Worm (Caenorhabditis elegans) whole organism, midembryonic: ENCODE data around the gene nhx-6.

ENCODE experiments used
- T22C8.4 ChIP-seq: fragments of 200-800 bp; sonication (Bioruptor generic); IDR thresholded peaks from 2 replicates; pipeline ENCODE4 v1.3.6; 2022; ENCODE audit warnings: missing genetic modification characterization, missing compliant biosample characterization
- cog-1 ChIP-seq: sonication (generic microtip); optimal IDR thresholded peaks from 2 replicates; lab custom pipeline; 2016; ENCODE audit warnings: missing genetic modification characterization, missing compliant biosample characterization
- flt-1 ChIP-seq: fragments of 200-800 bp; sonication (Bioruptor generic); IDR thresholded peaks from 2 replicates; pipeline ENCODE4 v1.3.6; 2022; ENCODE audit warnings: missing genetic modification characterization, missing compliant biosample characterization
- klf-2 ChIP-seq: fragments of 200-800 bp; sonication (Bioruptor generic); conservative IDR thresholded peaks from 2 replicates; pipeline ENCODE4 v1.3.6; 2022; ENCODE audit warnings: missing genetic modification reagents, missing genetic modification characterization, missing compliant biosample characterization
- med-1 ChIP-seq: sonication (generic microtip); optimal IDR thresholded peaks from 2 replicates; lab custom pipeline; 2017; ENCODE audit warnings: missing genetic modification characterization, mild to moderate bottlenecking, missing compliant biosample characterization, antibody characterized with exemption, missing genetic modification reagents; ENCODE audit not compliant: insufficient read depth
- ref-1 ChIP-seq: fragments of 200-800 bp; sonication (Bioruptor generic); conservative IDR thresholded peaks from 2 replicates; pipeline ENCODE4 v1.3.6; 2022; ENCODE audit warnings: missing genetic modification reagents, missing genetic modification characterization, missing compliant biosample characterization
- tab-1 ChIP-seq: fragments of 200-800 bp; sonication (Bioruptor generic); IDR thresholded peaks from 2 replicates; pipeline ENCODE4 v1.3.6; 2022; ENCODE audit warnings: missing genetic modification characterization, missing compliant biosample characterization
- ztf-23 ChIP-seq: fragments of 200-800 bp; sonication (Bioruptor generic); IDR thresholded peaks from 2 replicates; pipeline ENCODE4 v1.3.6; 2022; ENCODE audit warnings: missing genetic modification reagents, missing genetic modification characterization, missing compliant biosample characterization
- ztf-29 ChIP-seq: fragments of 200-800 bp; sonication (Bioruptor generic); IDR thresholded peaks from 2 replicates; pipeline ENCODE4 v1.3.6; 2022; ENCODE audit warnings: missing genetic modification reagents, missing genetic modification characterization, missing compliant biosample characterization

nhx-6 gene

ce11 chrII:1679081-1679480 lies 8.5 kb downstream of the nhx-6 start, which contains the start of gene irld-36:
Gene irld-36, plus strand, starts transcription at chrII:1679381.
- TF ChIP-seq cog-1 (tag; lab: Kevin White, UChicago) = no peak
- TF ChIP-seq tab-1 = no peak
- no peak for TF ChIP-seq ztf-23
- no peak for TF ChIP-seq klf-2 (GFP tag; lab: Robert Waterston, UW)
- TF ChIP-seq med-1 (GFP tag; lab: Kevin White, UChicago) = no peak
- no peak for TF ChIP-seq flt-1 (GFP tag; lab: Robert Waterston, UW)
- TF ChIP-seq ref-1 (GFP tag; lab: Robert Waterston, UW) = no peak
- no peak for TF ChIP-seq ztf-29 (GFP tag; lab: Robert Waterston, UW)
- no peak for TF ChIP-seq T22C8.4 (GFP tag; lab: Robert Waterston, UW)

- TF ChIP-seq ztf-23 (no peak), flt-1 (GFP tag; lab: Robert Waterston, UW) (no peak), med-1 (GFP tag; lab: Kevin White, UChicago) (no peak), tab-1 (no peak), ref-1 (GFP tag; lab: Robert Waterston, UW) (no peak), cog-1 (tag; lab: Kevin White, UChicago) (no peak), T22C8.4 (GFP tag; lab: Robert Waterston, UW) (no peak), ztf-29 (GFP tag; lab: Robert Waterston, UW) (no peak), klf-2 (GFP tag; lab: Robert Waterston, UW) (no peak)
Observed at ce11 chrII:1682218-1682617, 11.6 kb downstream of the nhx-6 start, which contains the start of gene fbxb-26. Gene fbxb-26, plus strand, starts transcription at chrII:1682518.

ce11 chrII:1683742-1684141 lies 13.1 kb downstream of the nhx-6 start, which contains the start of gene fbxb-25:
Gene fbxb-25, plus strand, starts transcription at chrII:1684042.
- TF ChIP-seq flt-1 (GFP tag; lab: Robert Waterston, UW) (no peak), T22C8.4 (GFP tag; lab: Robert Waterston, UW) (no peak), klf-2 (GFP tag; lab: Robert Waterston, UW) (no peak), ztf-23 (no peak), ztf-29 (GFP tag; lab: Robert Waterston, UW) (no peak), med-1 (GFP tag; lab: Kevin White, UChicago) (no peak), tab-1 (no peak), cog-1 (tag; lab: Kevin White, UChicago) (no peak), ref-1 (GFP tag; lab: Robert Waterston, UW) (no peak)

ce11 chrII:1688813-1689212 lies 18.2 kb downstream of the nhx-6 start, which contains the start of the genes fbxb-18 and fbxb-19:
Gene fbxb-18, minus strand, starts transcription at chrII:1688913.
Gene fbxb-19, minus strand, starts transcription at chrII:1689181.
- no peak for TF ChIP-seq klf-2 (GFP tag; lab: Robert Waterston, UW)

- TF ChIP-seq ztf-23 = no peak
- TF ChIP-seq flt-1 (GFP tag; lab: Robert Waterston, UW) = no peak
- no peak for TF ChIP-seq T22C8.4 (GFP tag; lab: Robert Waterston, UW)
- no peak for TF ChIP-seq klf-2 (GFP tag; lab: Robert Waterston, UW)
Observed at ce11 chrII:1691011-1691410, 20.4 kb downstream of the nhx-6 start, which contains the start of gene fbxc-22. Gene fbxc-22, minus strand, starts transcription at chrII:1691111.

- TF ChIP-seq ref-1 (GFP tag; lab: Robert Waterston, UW) = no peak
- TF ChIP-seq med-1 (GFP tag; lab: Kevin White, UChicago) = no peak
- no peak for TF ChIP-seq cog-1 (tag; lab: Kevin White, UChicago)
- TF ChIP-seq klf-2 (GFP tag; lab: Robert Waterston, UW) = no peak
- no peak for TF ChIP-seq T22C8.4 (GFP tag; lab: Robert Waterston, UW)
- TF ChIP-seq tab-1 = no peak
- no peak for TF ChIP-seq flt-1 (GFP tag; lab: Robert Waterston, UW)
- no peak for TF ChIP-seq ztf-23
- TF ChIP-seq ztf-29 (GFP tag; lab: Robert Waterston, UW) = no peak
Observed at ce11 chrII:1692827-1693226, 22.2 kb downstream of the nhx-6 start, which contains the start of gene fbxc-21. Gene fbxc-21, minus strand, starts transcription at chrII:1692927.

ce11 chrII:1694530-1694929 lies 23.9 kb downstream of the nhx-6 start, which contains the start of gene fbxc-26:
Gene fbxc-26, minus strand, starts transcription at chrII:1694630.
- TF ChIP-seq ztf-23 = no peak
- no peak for TF ChIP-seq ref-1 (GFP tag; lab: Robert Waterston, UW)
- no peak for TF ChIP-seq cog-1 (tag; lab: Kevin White, UChicago)
- no peak for TF ChIP-seq ztf-29 (GFP tag; lab: Robert Waterston, UW)
- TF ChIP-seq klf-2 (GFP tag; lab: Robert Waterston, UW) = no peak
- no peak for TF ChIP-seq flt-1 (GFP tag; lab: Robert Waterston, UW)
- TF ChIP-seq tab-1 = no peak
- no peak for TF ChIP-seq med-1 (GFP tag; lab: Kevin White, UChicago)
- no peak for TF ChIP-seq T22C8.4 (GFP tag; lab: Robert Waterston, UW)

- no peak for TF ChIP-seq klf-2 (GFP tag; lab: Robert Waterston, UW)
- no peak for TF ChIP-seq ztf-23
- no peak for TF ChIP-seq ref-1 (GFP tag; lab: Robert Waterston, UW)
- no peak for TF ChIP-seq ztf-29 (GFP tag; lab: Robert Waterston, UW)
- no peak for TF ChIP-seq med-1 (GFP tag; lab: Kevin White, UChicago)
- TF ChIP-seq tab-1 = no peak
- no peak for TF ChIP-seq T22C8.4 (GFP tag; lab: Robert Waterston, UW)
- TF ChIP-seq flt-1 (GFP tag; lab: Robert Waterston, UW) = no peak
- TF ChIP-seq cog-1 (tag; lab: Kevin White, UChicago) = no peak
Observed at ce11 chrII:1695861-1696260, 25.2 kb downstream of the nhx-6 start, which contains the start of gene F58E1.13. Gene F58E1.13, minus strand, starts transcription at chrII:1695872.

- no peak for TF ChIP-seq cog-1 (tag; lab: Kevin White, UChicago)
- no peak for TF ChIP-seq ref-1 (GFP tag; lab: Robert Waterston, UW)
- no peak for TF ChIP-seq flt-1 (GFP tag; lab: Robert Waterston, UW)
- no peak for TF ChIP-seq ztf-23
- TF ChIP-seq T22C8.4 (GFP tag; lab: Robert Waterston, UW) = no peak
- TF ChIP-seq tab-1 = no peak
- no peak for TF ChIP-seq ztf-29 (GFP tag; lab: Robert Waterston, UW)
- no peak for TF ChIP-seq med-1 (GFP tag; lab: Kevin White, UChicago)
- no peak for TF ChIP-seq klf-2 (GFP tag; lab: Robert Waterston, UW)
Observed at ce11 chrII:1703363-1703762, 32.7 kb downstream of the nhx-6 start, which contains the start of gene fbxb-47. Gene fbxb-47, minus strand, starts transcription at chrII:1703463.
